Worm (Caenorhabditis elegans) whole organism, midembryonic: Measurements from ENCODE around the gene acr-8.

Experiments used
- T22C8.4 ChIP-seq: fragments of 200-800 bp; sonication (Bioruptor generic); IDR thresholded peaks from 2 replicates; pipeline ENCODE4 v1.3.6; 2022; ENCODE audit warnings: missing genetic modification characterization, missing compliant biosample characterization
- cog-1 ChIP-seq: sonication (generic microtip); optimal IDR thresholded peaks from 2 replicates; lab custom pipeline; 2016; ENCODE audit warnings: missing genetic modification characterization, missing compliant biosample characterization
- flt-1 ChIP-seq: fragments of 200-800 bp; sonication (Bioruptor generic); IDR thresholded peaks from 2 replicates; pipeline ENCODE4 v1.3.6; 2022; ENCODE audit warnings: missing genetic modification characterization, missing compliant biosample characterization
- klf-2 ChIP-seq: fragments of 200-800 bp; sonication (Bioruptor generic); conservative IDR thresholded peaks from 2 replicates; pipeline ENCODE4 v1.3.6; 2022; ENCODE audit warnings: missing genetic modification reagents, missing genetic modification characterization, missing compliant biosample characterization
- ref-1 ChIP-seq: fragments of 200-800 bp; sonication (Bioruptor generic); conservative IDR thresholded peaks from 2 replicates; pipeline ENCODE4 v1.3.6; 2022; ENCODE audit warnings: missing genetic modification reagents, missing genetic modification characterization, missing compliant biosample characterization
- ztf-23 ChIP-seq: fragments of 200-800 bp; sonication (Bioruptor generic); IDR thresholded peaks from 2 replicates; pipeline ENCODE4 v1.3.6; 2022; ENCODE audit warnings: missing genetic modification reagents, missing genetic modification characterization, missing compliant biosample characterization
- ztf-29 ChIP-seq: fragments of 200-800 bp; sonication (Bioruptor generic); IDR thresholded peaks from 2 replicates; pipeline ENCODE4 v1.3.6; 2022; ENCODE audit warnings: missing genetic modification reagents, missing genetic modification characterization, missing compliant biosample characterization

ce11 chrX:10401118-10401517 is 11.4 kb upstream of the acr-8 start:
- TF ChIP-seq ref-1 (GFP tag; lab: Robert Waterston, UW): no peak
- TF ChIP-seq cog-1 (tag; lab: Kevin White, UChicago): no peak
- TF ChIP-seq klf-2 (GFP tag; lab: Robert Waterston, UW): no peak
- no peak for TF ChIP-seq T22C8.4
- no peak for TF ChIP-seq ztf-29 (GFP tag; lab: Robert Waterston, UW)
- TF ChIP-seq flt-1 (GFP tag; lab: Robert Waterston, UW): no peak
- no peak for TF ChIP-seq ztf-23 (GFP tag; lab: Robert Waterston, UW)
